Worm (Caenorhabditis elegans) whole organism, L4/young adult: ENCODE data around the gene F49F1.14.

Experiments
- W03F9.2 ChIP-seq: fragments of 150-350 bp; optimal IDR thresholded peaks from 2 replicates; lab custom pipeline; 2014; ENCODE audit warnings: missing biosample characterization, missing genetic modification characterization
- dao-5 ChIP-seq: sonication (generic microtip); optimal IDR thresholded peaks from 2 replicates; lab custom pipeline; 2016; ENCODE audit warnings: missing genotype, missing genetic modification characterization, moderate library complexity, missing compliant biosample characterization
- him-1 ChIP-seq: sonication (generic microtip); optimal IDR thresholded peaks from 2 replicates; lab custom pipeline; 2016; ENCODE audit warnings: missing genotype, missing genetic modification reagents, missing genetic modification characterization, missing compliant biosample characterization

DNA sequence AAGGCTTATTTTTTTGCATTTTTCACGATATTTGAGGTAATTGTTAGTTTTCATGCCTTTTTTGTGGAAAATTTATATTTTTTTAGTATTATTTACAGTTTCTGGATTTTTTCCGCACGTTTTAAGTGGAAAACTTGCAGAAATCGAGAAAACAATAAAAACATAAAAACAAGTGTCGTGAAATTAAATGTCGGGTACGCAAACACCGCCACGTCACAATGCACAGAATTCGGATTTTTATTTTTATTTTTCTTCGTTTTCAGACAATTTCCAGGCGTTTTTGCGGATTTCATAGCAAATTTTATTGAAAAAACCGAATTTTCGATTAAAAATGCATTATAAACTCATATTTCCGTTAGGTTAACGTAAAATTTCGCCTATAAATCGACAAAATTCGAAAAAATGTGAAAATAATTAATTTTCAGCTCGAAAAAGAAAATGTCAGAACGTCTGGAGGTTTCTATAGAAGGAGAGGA lies 26.5 kb downstream of the F49F1.14 start, which contains the start of gene C35B1.2:
- TF ChIP-seq dao-5 (tag; lab: Kevin White, UChicago), result no peak
- TF ChIP-seq him-1 (tag; lab: Kevin White, UChicago), result no peak
- peak; percentile 23 for TF ChIP-seq W03F9.2
